Fruit fly (Drosophila melanogaster) whole organism, embryonic: ENCODE data around the gene CG4467.
A peak's percentile ranks its signal among the peaks of the same experiment; 100 is the strongest.

Source experiments
- B-H2 ChIP-seq: fragments of 200-800 bp; sonication (Bioruptor generic); optimal IDR thresholded peaks from 2 replicates; lab custom pipeline; 2018; ENCODE audit warnings: missing biosample characterization, mild to moderate bottlenecking, missing genetic modification characterization
- Bteb2 ChIP-seq: fragments of 200-800 bp; sonication (Bioruptor generic); optimal IDR thresholded peaks from 2 replicates; lab custom pipeline; 2016; ENCODE audit warnings: missing biosample characterization, missing genetic modification characterization
- CG12219 ChIP-seq: fragments of 200-800 bp; sonication (Bioruptor generic); optimal IDR thresholded peaks from 3 replicates; lab custom pipeline; 2018; ENCODE audit warnings: missing biosample characterization, mild to moderate bottlenecking, missing genetic modification characterization
- CG12744 ChIP-seq: fragments of 200-800 bp; sonication (Bioruptor generic); optimal IDR thresholded peaks from 2 replicates; lab custom pipeline; 2016; ENCODE audit warnings: missing biosample characterization, missing genetic modification characterization
- CG15269 ChIP-seq: fragments of 200-800 bp; sonication (Bioruptor generic); optimal IDR thresholded peaks from 2 replicates; lab custom pipeline; 2018; ENCODE audit warnings: missing biosample characterization, mild to moderate bottlenecking, missing genetic modification characterization, moderate library complexity
- CG1647 ChIP-seq: fragments of 200-800 bp; sonication (Bioruptor generic); optimal IDR thresholded peaks from 3 replicates; lab custom pipeline; 2016; ENCODE audit warnings: missing biosample characterization, missing genetic modification characterization
- CG16813 ChIP-seq: fragments of 200-800 bp; sonication (Bioruptor generic); IDR thresholded peaks from 3 replicates; pipeline ENCODE4 v1.3.6; 2022; ENCODE audit warnings: missing biosample characterization, missing genetic modification characterization; ENCODE audit not compliant: partially characterized antibody
- CG17385 ChIP-seq: fragments of 200-800 bp; sonication (Bioruptor generic); optimal IDR thresholded peaks from 3 replicates; lab custom pipeline; 2018; ENCODE audit warnings: missing biosample characterization, mild to moderate bottlenecking, missing genetic modification characterization
- CG18619 ChIP-seq: fragments of 200-800 bp; sonication (Bioruptor generic); optimal IDR thresholded peaks from 3 replicates; lab custom pipeline; 2017; ENCODE audit warnings: missing biosample characterization, mild to moderate bottlenecking, missing genetic modification characterization
- CG2889 ChIP-seq: fragments of 200-800 bp; sonication (Bioruptor generic); IDR thresholded peaks from 3 replicates; pipeline ENCODE4 v1.3.6; 2022; ENCODE audit warnings: missing biosample characterization, missing genetic modification characterization
- CG31224 ChIP-seq: fragments of 200-800 bp; sonication (Bioruptor generic); IDR thresholded peaks from 2 replicates; pipeline ENCODE4 v1.3.6; 2022; ENCODE audit warnings: missing biosample characterization, missing genetic modification characterization
- CG3163 ChIP-seq: fragments of 200-800 bp; sonication (Bioruptor generic); optimal IDR thresholded peaks from 3 replicates; lab custom pipeline; 2016; ENCODE audit warnings: missing biosample characterization, missing genetic modification characterization
- CG3281 ChIP-seq: fragments of 200-800 bp; sonication (Bioruptor generic); optimal IDR thresholded peaks from 3 replicates; lab custom pipeline; 2017; ENCODE audit warnings: missing biosample characterization, mild to moderate bottlenecking, missing genetic modification characterization
- CG3838 ChIP-seq: fragments of 200-800 bp; sonication (Bioruptor generic); optimal IDR thresholded peaks from 3 replicates; lab custom pipeline; 2016; ENCODE audit warnings: missing biosample characterization, missing genetic modification characterization
- CG6654 ChIP-seq: fragments of 200-800 bp; sonication (Bioruptor generic); optimal IDR thresholded peaks from 2 replicates; lab custom pipeline; 2017; ENCODE audit warnings: missing biosample characterization, mild to moderate bottlenecking, missing genetic modification characterization
- CG7786 ChIP-seq: fragments of 200-800 bp; sonication (Bioruptor generic); optimal IDR thresholded peaks from 2 replicates; lab custom pipeline; 2016; ENCODE audit warnings: missing biosample characterization, missing genetic modification characterization
- CrebB ChIP-seq: fragments of 200-800 bp; sonication (Bioruptor generic); optimal IDR thresholded peaks from 3 replicates; lab custom pipeline; 2018; ENCODE audit warnings: missing biosample characterization, mild to moderate bottlenecking, missing genetic modification characterization
- D19A ChIP-seq: fragments of 200-800 bp; optimal IDR thresholded peaks from 3 replicates; lab custom pipeline; 2019; ENCODE audit warnings: missing biosample characterization, mild to moderate bottlenecking, missing genetic modification characterization, moderate library complexity
- Eip74EF ChIP-seq, 2 experiments: fragments of 200-800 bp in 1 of 2; fragments of >200 bp in 1 of 2; sonication (Bioruptor generic) in 1 of 2; optimal IDR thresholded peaks; 2 replicates each; lab custom pipeline; 2017 to 2019; ENCODE audit warnings: missing biosample characterization in 2 of 2, missing genetic modification characterization in 2 of 2, mild to moderate bottlenecking in 1 of 2, moderate library complexity in 1 of 2
- Fer3 ChIP-seq: fragments of 200-800 bp; sonication (Bioruptor generic); optimal IDR thresholded peaks from 2 replicates; lab custom pipeline; 2018; ENCODE audit warnings: missing biosample characterization, mild to moderate bottlenecking, missing genetic modification characterization, moderate library complexity
- H2.0 ChIP-seq: fragments of 200-800 bp; sonication (Bioruptor generic); IDR thresholded peaks from 2 replicates; pipeline ENCODE4 v1.3.6; 2022; ENCODE audit warnings: missing biosample characterization, missing genetic modification characterization
- HLHmδ ChIP-seq: fragments of 200-800 bp; sonication (Bioruptor generic); optimal IDR thresholded peaks from 2 replicates; lab custom pipeline; 2018; ENCODE audit warnings: missing biosample characterization, mild to moderate bottlenecking, missing genetic modification characterization, moderate library complexity
- Kr ChIP-seq: fragments of 200-800 bp; sonication (Bioruptor generic); optimal IDR thresholded peaks from 2 replicates; lab custom pipeline; 2017; ENCODE audit warnings: missing biosample characterization, mild to moderate bottlenecking, missing genetic modification characterization
- Mrtf ChIP-seq: fragments of 200-800 bp; sonication (Bioruptor generic); IDR thresholded peaks from 3 replicates; pipeline ENCODE4 v1.3.6; 2022; ENCODE audit warnings: missing biosample characterization, missing genetic modification characterization
- NFAT ChIP-seq: fragments of 200-800 bp; sonication (Bioruptor generic); IDR thresholded peaks from 2 replicates; pipeline ENCODE4 v1.3.6; 2022; ENCODE audit warnings: missing biosample characterization, missing genetic modification characterization
- Nf-YC ChIP-seq: fragments of 200-800 bp; optimal IDR thresholded peaks from 3 replicates; lab custom pipeline; 2019; ENCODE audit warnings: missing biosample characterization, mild to moderate bottlenecking, missing genetic modification characterization, moderate library complexity
- NfI ChIP-seq: fragments of 200-800 bp; sonication (Bioruptor generic); optimal IDR thresholded peaks from 3 replicates; lab custom pipeline; 2018; ENCODE audit warnings: missing biosample characterization, mild to moderate bottlenecking, missing genetic modification characterization, moderate library complexity
- Poxn ChIP-seq: fragments of 200-800 bp; sonication (Bioruptor generic); IDR thresholded peaks from 2 replicates; pipeline ENCODE4 v1.3.6; 2022; ENCODE audit warnings: missing biosample characterization, missing genetic modification characterization
- Ptx1 ChIP-seq: fragments of 200-800 bp; sonication (Bioruptor generic); IDR thresholded peaks from 2 replicates; pipeline ENCODE4 v1.3.6; 2022; ENCODE audit warnings: missing biosample characterization, missing genetic modification characterization
- Ravus ChIP-seq: fragments of 200-800 bp; sonication (Bioruptor generic); IDR thresholded peaks from 2 replicates; pipeline ENCODE4 v1.3.6; 2022; ENCODE audit warnings: missing biosample characterization, missing genetic modification characterization
- Six4 ChIP-seq: fragments of 200-800 bp; sonication (Bioruptor generic); optimal IDR thresholded peaks from 2 replicates; lab custom pipeline; 2016; ENCODE audit warnings: missing biosample characterization, missing genetic modification characterization
- Sox100B ChIP-seq: fragments of 200-800 bp; sonication (Bioruptor generic); optimal IDR thresholded peaks from 3 replicates; lab custom pipeline; 2018; ENCODE audit warnings: missing biosample characterization, mild to moderate bottlenecking, missing genetic modification characterization
- al ChIP-seq: fragments of 200-800 bp; sonication (Bioruptor generic); IDR thresholded peaks from 2 replicates; pipeline ENCODE4 v1.3.6; 2022; ENCODE audit warnings: missing biosample characterization, missing genetic modification characterization
- az2 ChIP-seq: fragments of 200-800 bp; sonication (Bioruptor generic); optimal IDR thresholded peaks from 3 replicates; lab custom pipeline; 2016; ENCODE audit warnings: missing biosample characterization, missing genetic modification characterization
- chm ChIP-seq: fragments of 200-800 bp; sonication (Bioruptor generic); IDR thresholded peaks from 2 replicates; pipeline ENCODE4 v1.3.6; 2022; ENCODE audit warnings: missing biosample characterization, missing genetic modification characterization
- dpn ChIP-seq, 2 experiments: fragments of 200-800 bp; sonication (Bioruptor generic); optimal IDR thresholded peaks; 3 replicates each; lab custom pipeline; 2016; ENCODE audit warnings: missing biosample characterization in 2 of 2, missing genetic modification characterization in 2 of 2
- eyg ChIP-seq: fragments of 200-800 bp; sonication (Bioruptor generic); optimal IDR thresholded peaks from 3 replicates; lab custom pipeline; 2016; ENCODE audit warnings: missing biosample characterization, missing genetic modification characterization
- fu2 ChIP-seq: fragments of 200-800 bp; sonication (Bioruptor generic); optimal IDR thresholded peaks from 2 replicates; lab custom pipeline; 2016; ENCODE audit warnings: missing biosample characterization, missing genetic modification characterization
- h ChIP-seq: fragments of >200 bp; optimal IDR thresholded peaks from 2 replicates; lab custom pipeline; 2017
- hth ChIP-seq: fragments of >200 bp; optimal IDR thresholded peaks from 2 replicates; lab custom pipeline; 2017; ENCODE audit warnings: inconsistent platforms
- lab ChIP-seq: fragments of 200-800 bp; sonication (Bioruptor generic); optimal IDR thresholded peaks from 3 replicates; lab custom pipeline; 2017; ENCODE audit warnings: missing biosample characterization, missing genetic modification characterization, mild to moderate bottlenecking, moderate library complexity, missing genetic modification reagents
- lilli ChIP-seq: fragments of 200-800 bp; sonication (Bioruptor generic); optimal IDR thresholded peaks from 3 replicates; lab custom pipeline; 2016; ENCODE audit warnings: missing biosample characterization, missing genetic modification characterization
- odd ChIP-seq: fragments of 200-800 bp; sonication (Bioruptor generic); optimal IDR thresholded peaks from 2 replicates; lab custom pipeline; 2017; ENCODE audit warnings: missing biosample characterization, mild to moderate bottlenecking, missing genetic modification characterization
- pnt ChIP-seq: fragments of 200-800 bp; sonication (Bioruptor generic); optimal IDR thresholded peaks from 3 replicates; lab custom pipeline; 2016; ENCODE audit warnings: missing biosample characterization, missing genetic modification characterization
- ro ChIP-seq: fragments of 200-800 bp; sonication (Bioruptor generic); IDR thresholded peaks from 2 replicates; pipeline ENCODE4 v1.3.6; 2022; ENCODE audit warnings: missing biosample characterization, missing genetic modification characterization
- sens-2 ChIP-seq: fragments of 200-800 bp; sonication (Bioruptor generic); IDR thresholded peaks from 2 replicates; pipeline ENCODE4 v1.3.6; 2022; ENCODE audit warnings: missing biosample characterization, missing genetic modification characterization
- sisA ChIP-seq: fragments of 200-800 bp; sonication (Bioruptor generic); IDR thresholded peaks from 2 replicates; pipeline ENCODE4 v1.3.6; 2022; ENCODE audit warnings: missing biosample characterization, missing genetic modification characterization
- tgo ChIP-seq: fragments of 200-800 bp; sonication (Bioruptor generic); IDR thresholded peaks from 3 replicates; pipeline ENCODE4 v1.3.6; 2022; ENCODE audit warnings: missing biosample characterization, missing genetic modification characterization
- tin ChIP-seq: fragments of 200-800 bp; sonication (Bioruptor generic); optimal IDR thresholded peaks from 3 replicates; lab custom pipeline; 2016; ENCODE audit warnings: missing biosample characterization, missing genetic modification characterization
- ttk ChIP-seq: fragments of 200-800 bp; sonication (Bioruptor generic); IDR thresholded peaks from 2 replicates; pipeline ENCODE4 v2.1.2; 2022; ENCODE audit warnings: missing biosample characterization, missing genetic modification characterization
- twi ChIP-seq: fragments of 200-800 bp; optimal IDR thresholded peaks from 2 replicates; lab custom pipeline; 2019; ENCODE audit warnings: missing biosample characterization, mild to moderate bottlenecking, missing genetic modification characterization, moderate library complexity
- zfh1 ChIP-seq: fragments of 200-800 bp; sonication (Bioruptor generic); IDR thresholded peaks from 3 replicates; pipeline ENCODE4 v1.3.6; 2022; ENCODE audit warnings: missing biosample characterization, missing genetic modification characterization

CG4467 gene

dm6 chr3R:23251256-23251655 lies 2.6 kb upstream of the CG4467 start, which contains the start of the genes Rad60 and EloA (continued):
- TF ChIP-seq Fer3 (tag; lab: Kevin White, UChicago) (peak; percentile 68), sisA (GFP tag; lab: Robert Waterston, UW) (peak; percentile 64), lab (GFP tag; lab: Kevin White, UChicago) (peak; percentile 83), CG3838 (no peak), CG18619 (peak; percentile 51), dpn (GFP tag; optimal IDR thresholded peaks at IDR 0.05; lab: Kevin White, UChicago) (peak; percentile 84 to 87), hth (no peak), eyg (GFP tag; lab: Kevin White, UChicago) (peak; percentile 59), D19A (tag; lab: Kevin White, UChicago) (peak; percentile 54), tin (GFP tag; lab: Kevin White, UChicago) (peak; percentile 79), CrebB (tag; lab: Kevin White, UChicago) (peak; percentile 74), twi (tag; lab: Kevin White, UChicago) (peak; percentile 55), Nf-YC (peak; percentile 65), B-H2 (GFP tag; lab: Kevin White, UChicago) (peak; percentile 70), chm (GFP tag; lab: Robert Waterston, UW) (peak; percentile 71), Kr (GFP tag; lab: Kevin White, UChicago) (no peak), CG1647 (GFP tag; lab: Kevin White, UChicago) (peak; percentile 73), Six4 (GFP tag; lab: Kevin White, UChicago) (peak; percentile 81), ttk (no peak), Ptx1 (GFP tag; lab: Robert Waterston, UW) (peak; percentile 71), Eip74EF (GFP tag; optimal IDR thresholded peaks at IDR 0.05; lab: Kevin White, UChicago) (no peak), CG7786 (peak; percentile 82), CG16813 (GFP tag; lab: Robert Waterston, UW) (peak; percentile 76), lilli (GFP tag; lab: Kevin White, UChicago) (peak; percentile 92), Bteb2 (GFP tag; lab: Kevin White, UChicago) (peak; percentile 84), Sox100B (GFP tag; lab: Kevin White, UChicago) (peak; percentile 49), Ravus (GFP tag; lab: Robert Waterston, UW) (no peak), az2 (GFP tag; lab: Kevin White, UChicago) (peak; percentile 83), CG15269 (tag; lab: Kevin White, UChicago) (peak; percentile 68), zfh1 (GFP tag; lab: Robert Waterston, UW) (peak; percentile 80), CG12744 (GFP tag; lab: Kevin White, UChicago) (peak; percentile 75), CG6654 (GFP tag; lab: Kevin White, UChicago) (peak; percentile 36), al (GFP tag; lab: Robert Waterston, UW) (peak; percentile 65; the same call in 1 of the 2 replicates), pnt (GFP tag; lab: Kevin White, UChicago) (peak; percentile 72), CG3281 (GFP tag; lab: Kevin White, UChicago) (peak; percentile 72), NFAT (peak; percentile 70), CG17385 (GFP tag; lab: Kevin White, UChicago) (peak; percentile 56), CG3163 (GFP tag; lab: Kevin White, UChicago) (peak; percentile 58), Poxn (0 out of 2 replicates have a peak, but pooled peaks have one; percentile 38), CG2889 (GFP tag; lab: Robert Waterston, UW) (0 out of 3 replicates have a peak, but pooled peaks have one; percentile 45), NfI (peak; percentile 78), sens-2 (peak; percentile 49; the same call in 1 of the 2 replicates), ro (GFP tag; lab: Robert Waterston, UW) (0 out of 2 replicates have a peak, but pooled peaks have one; percentile 9), H2.0 (GFP tag; lab: Robert Waterston, UW) (peak; percentile 69), h (no peak), CG12219 (GFP tag; lab: Kevin White, UChicago) (peak; percentile 25), Mrtf (peak; percentile 31; the same call in 1 of the 3 replicates), tgo (GFP tag; lab: Robert Waterston, UW) (peak; percentile 54; the same call in 2 of the 3 replicates), CG31224 (GFP tag; lab: Robert Waterston, UW) (no peak; the same call in 1 of the 2 replicates), odd (GFP tag; lab: Kevin White, UChicago) (peak; percentile 43), HLHmδ (GFP tag; lab: Kevin White, UChicago) (no peak), fu2 (peak; percentile 82)
